Worm (Caenorhabditis elegans) whole organism, young adult: ENCODE results near the gene ebax-1.
"Not testable (repeated sequence)": the region's sequence is repeated elsewhere in the genome, so short reads cannot be mapped to it uniquely, and the experiment has no call there.

Experiments
- B0035.1 ChIP-seq: sonication (generic microtip); optimal IDR thresholded peaks from 2 replicates; lab custom pipeline; 2016; ENCODE audit warnings: missing genetic modification characterization, mild to moderate bottlenecking, missing compliant biosample characterization, missing genotype, missing genetic modification reagents
- B0261.1 ChIP-seq: sonication (generic microtip); optimal IDR thresholded peaks from 2 replicates; lab custom pipeline; 2016; ENCODE audit warnings: mild to moderate bottlenecking, missing genetic modification characterization, moderate library complexity, missing compliant biosample characterization
- D2030.7 ChIP-seq: fragments of 200-800 bp; sonication (Bioruptor generic); IDR thresholded peaks from 2 replicates; pipeline ENCODE4 v1.3.6; 2022; ENCODE audit warnings: missing genetic modification reagents, missing genetic modification characterization, missing compliant biosample characterization
- F22D6.2 ChIP-seq: sonication (generic microtip); optimal IDR thresholded peaks from 2 replicates; lab custom pipeline; 2016; ENCODE audit warnings: mild to moderate bottlenecking, missing genetic modification characterization, missing compliant biosample characterization
- F23B12.7 ChIP-seq: sonication (generic microtip); optimal IDR thresholded peaks from 2 replicates; lab custom pipeline; 2017; ENCODE audit warnings: missing genetic modification characterization, mild to moderate bottlenecking, missing compliant biosample characterization, antibody characterized with exemption, moderate library complexity; ENCODE audit not compliant: insufficient read depth
- F33H1.4 ChIP-seq: fragments of 200-800 bp; sonication (Bioruptor generic); IDR thresholded peaks from 2 replicates; pipeline ENCODE4 v1.3.6; 2022; ENCODE audit warnings: missing genetic modification reagents, missing genetic modification characterization, missing compliant biosample characterization
- F37B4.10 ChIP-seq: fragments of 200-800 bp; sonication (Bioruptor generic); IDR thresholded peaks from 2 replicates; pipeline ENCODE4 v1.3.6; 2022; ENCODE audit warnings: missing genetic modification characterization, missing compliant biosample characterization
- T07F8.4 ChIP-seq: sonication (generic microtip); optimal IDR thresholded peaks from 2 replicates; lab custom pipeline; 2016; ENCODE audit warnings: mild to moderate bottlenecking, missing genetic modification characterization, moderate library complexity, missing compliant biosample characterization
- Y56A3A.18 ChIP-seq: fragments of 200-800 bp; sonication (Bioruptor generic); IDR thresholded peaks from 2 replicates; pipeline ENCODE4 v1.3.6; 2022; ENCODE audit warnings: missing genetic modification reagents, missing genetic modification characterization, missing compliant biosample characterization
- Y95B8A.8 ChIP-seq: fragments of 200-800 bp; sonication (Bioruptor generic); IDR thresholded peaks from 2 replicates; pipeline ENCODE4 v1.3.6; 2022; ENCODE audit warnings: missing genetic modification reagents, missing genetic modification characterization, missing compliant biosample characterization
- ZK185.1 ChIP-seq: sonication (generic microtip); optimal IDR thresholded peaks from 2 replicates; lab custom pipeline; 2016; ENCODE audit warnings: mild to moderate bottlenecking, missing genetic modification characterization, missing compliant biosample characterization; ENCODE audit not compliant: poor library complexity, severe bottlenecking
- akir-1 ChIP-seq: fragments of 200-800 bp; sonication (Bioruptor generic); optimal IDR thresholded peaks from 2 replicates; lab custom pipeline; 2018; ENCODE audit warnings: mild to moderate bottlenecking, missing genetic modification characterization, moderate library complexity, missing compliant biosample characterization
- aptf-3 ChIP-seq: fragments of 200-800 bp; sonication (Bioruptor generic); IDR thresholded peaks from 2 replicates; pipeline ENCODE4 v1.3.6; 2022; ENCODE audit warnings: missing genetic modification characterization, missing compliant biosample characterization
- attf-3 ChIP-seq: fragments of 200-800 bp; sonication (Bioruptor generic); conservative IDR thresholded peaks from 2 replicates; pipeline ENCODE4 v1.3.6; 2022; ENCODE audit warnings: missing genetic modification reagents, missing genetic modification characterization, missing compliant biosample characterization
- attf-6 ChIP-seq: fragments of 200-800 bp; sonication (Bioruptor generic); IDR thresholded peaks from 2 replicates; pipeline ENCODE4 v1.3.6; 2022; ENCODE audit warnings: missing genetic modification reagents, missing genetic modification characterization, missing compliant biosample characterization
- bed-1 ChIP-seq: fragments of 200-800 bp; sonication (Bioruptor generic); IDR thresholded peaks from 2 replicates; pipeline ENCODE4 v1.3.6; 2022; ENCODE audit warnings: missing genetic modification reagents, missing genetic modification characterization, missing compliant biosample characterization
- cebp-1 ChIP-seq, 2 experiments: fragments of 200-800 bp in 1 of 2; sonication (Bioruptor generic) in 1 of 2; sonication (generic microtip) in 1 of 2; IDR thresholded peaks in 1 of 2; optimal IDR thresholded peaks in 1 of 2; 2 replicates each; pipeline versions ENCODE4 v1.3.6 to Lab custom; 2017 to 2022; ENCODE audit warnings: missing compliant biosample characterization in 2 of 2, missing genetic modification characterization in 2 of 2, mild to moderate bottlenecking in 1 of 2, missing genetic modification reagents in 1 of 2, moderate library complexity in 1 of 2
- cebp-2 ChIP-seq: fragments of 200-800 bp; sonication (Bioruptor generic); IDR thresholded peaks from 2 replicates; pipeline ENCODE4 v1.3.6; 2022; ENCODE audit warnings: missing genetic modification characterization, missing compliant biosample characterization
- ceh-27 ChIP-seq: fragments of 200-800 bp; sonication (Bioruptor generic); optimal IDR thresholded peaks from 2 replicates; lab custom pipeline; 2018; ENCODE audit warnings: mild to moderate bottlenecking, missing genetic modification characterization, moderate library complexity, missing compliant biosample characterization
- die-1 ChIP-seq: sonication (generic microtip); optimal IDR thresholded peaks from 2 replicates; lab custom pipeline; 2016; ENCODE audit warnings: missing genotype, mild to moderate bottlenecking, missing genetic modification characterization, missing compliant biosample characterization
- dox-1 ChIP-seq: fragments of 200-800 bp; sonication (Bioruptor generic); IDR thresholded peaks from 2 replicates; pipeline ENCODE4 v1.3.6; 2022; ENCODE audit warnings: missing genetic modification reagents, missing genetic modification characterization, missing compliant biosample characterization
- egl-44 ChIP-seq: fragments of 200-800 bp; sonication (Bioruptor generic); IDR thresholded peaks from 2 replicates; pipeline ENCODE4 v1.3.6; 2022; ENCODE audit warnings: missing genetic modification reagents, missing genetic modification characterization, missing compliant biosample characterization
- egrh-3 ChIP-seq: fragments of 200-800 bp; sonication (Bioruptor generic); IDR thresholded peaks from 2 replicates; pipeline ENCODE4 v1.3.6; 2022; ENCODE audit warnings: missing genetic modification reagents, missing genetic modification characterization, missing compliant biosample characterization
- ekl-4 ChIP-seq: fragments of 200-800 bp; sonication (Bioruptor generic); IDR thresholded peaks from 2 replicates; pipeline ENCODE4 v1.3.6; 2022; ENCODE audit warnings: missing genetic modification reagents, missing genetic modification characterization, missing compliant biosample characterization
- gei-17 ChIP-seq: fragments of 200-800 bp; sonication (Bioruptor generic); optimal IDR thresholded peaks from 2 replicates; lab custom pipeline; 2018; ENCODE audit warnings: mild to moderate bottlenecking, missing genetic modification characterization, missing compliant biosample characterization
- hlh-26 ChIP-seq: fragments of 200-800 bp; sonication (Bioruptor generic); conservative IDR thresholded peaks from 2 replicates; pipeline ENCODE4 v1.3.6; 2022; ENCODE audit warnings: missing genetic modification reagents, missing genetic modification characterization, missing compliant biosample characterization
- hmg-1.2 ChIP-seq: fragments of 200-800 bp; sonication (Bioruptor generic); IDR thresholded peaks from 2 replicates; pipeline ENCODE4 v1.3.6; 2022; ENCODE audit warnings: missing genetic modification reagents, missing genetic modification characterization, missing compliant biosample characterization
- hrde-1 ChIP-seq: sonication (generic microtip); optimal IDR thresholded peaks from 2 replicates; lab custom pipeline; 2016; ENCODE audit warnings: missing genetic modification characterization, mild to moderate bottlenecking, missing compliant biosample characterization, moderate library complexity, missing genotype, missing genetic modification reagents, borderline replicate concordance
- let-526 ChIP-seq: fragments of 200-800 bp; sonication (Bioruptor generic); IDR thresholded peaks from 2 replicates; pipeline ENCODE4 v1.3.6; 2022; ENCODE audit warnings: missing genetic modification reagents, missing genetic modification characterization, missing compliant biosample characterization
- lin-26 ChIP-seq: fragments of 200-800 bp; sonication (Bioruptor generic); IDR thresholded peaks from 2 replicates; pipeline ENCODE4 v1.3.6; 2022; ENCODE audit warnings: missing genetic modification reagents, missing genetic modification characterization, missing compliant biosample characterization
- lin-54 ChIP-seq: fragments of 200-800 bp; sonication (Bioruptor generic); optimal IDR thresholded peaks from 2 replicates; lab custom pipeline; 2018; ENCODE audit warnings: mild to moderate bottlenecking, missing genetic modification characterization, missing compliant biosample characterization
- lsl-1 ChIP-seq: fragments of 200-800 bp; sonication (Bioruptor generic); optimal IDR thresholded peaks from 2 replicates; lab custom pipeline; 2018; ENCODE audit warnings: mild to moderate bottlenecking, missing genetic modification characterization, moderate library complexity, missing compliant biosample characterization
- mcd-1 ChIP-seq: fragments of 200-800 bp; sonication (Bioruptor generic); IDR thresholded peaks from 2 replicates; pipeline ENCODE4 v1.3.6; 2022; ENCODE audit warnings: missing genetic modification reagents, missing genetic modification characterization, missing compliant biosample characterization
- mes-4 ChIP-seq: sonication (generic microtip); optimal IDR thresholded peaks from 2 replicates; lab custom pipeline; 2016; ENCODE audit warnings: missing genotype, missing genetic modification characterization, missing compliant biosample characterization
- nfya-2 ChIP-seq: fragments of 200-800 bp; sonication (Bioruptor generic); IDR thresholded peaks from 2 replicates; pipeline ENCODE4 v1.3.6; 2022; ENCODE audit warnings: missing genetic modification reagents, missing genetic modification characterization, missing compliant biosample characterization
- nfyb-1 ChIP-seq: fragments of 200-800 bp; sonication (Bioruptor generic); IDR thresholded peaks from 2 replicates; pipeline ENCODE4 v1.3.6; 2022; ENCODE audit warnings: missing genetic modification reagents, missing genetic modification characterization, missing compliant biosample characterization
- nhr-27 ChIP-seq: fragments of 200-800 bp; sonication (Bioruptor generic); optimal IDR thresholded peaks from 2 replicates; lab custom pipeline; 2018; ENCODE audit warnings: mild to moderate bottlenecking, missing genetic modification characterization, moderate library complexity, missing compliant biosample characterization
- nhr-80 ChIP-seq: sonication (generic microtip); optimal IDR thresholded peaks from 2 replicates; lab custom pipeline; 2016; ENCODE audit warnings: missing genetic modification characterization, missing compliant biosample characterization
- rcor-1 ChIP-seq: fragments of 200-800 bp; sonication (Bioruptor generic); IDR thresholded peaks from 2 replicates; pipeline ENCODE4 v1.3.6; 2022; ENCODE audit warnings: missing genetic modification reagents, missing genetic modification characterization, missing compliant biosample characterization
- rpc-1 ChIP-seq, 2 experiments: fragments of 150-350 bp in 1 of 2; sonication (generic microtip) in 1 of 2; optimal IDR thresholded peaks; 2 replicates each; lab custom pipeline; 2014 to 2018; ENCODE audit warnings: missing biosample characterization in 1 of 2, missing genetic modification characterization in 1 of 2, missing genetic modification reagents in 1 of 2, missing genotype in 1 of 2
- sea-2 ChIP-seq: fragments of 200-800 bp; sonication (Bioruptor generic); IDR thresholded peaks from 2 replicates; pipeline ENCODE4 v1.3.6; 2022; ENCODE audit warnings: missing genetic modification characterization, missing compliant biosample characterization
- tbx-9 ChIP-seq: sonication (generic microtip); optimal IDR thresholded peaks from 2 replicates; lab custom pipeline; 2016; ENCODE audit warnings: borderline replicate concordance, missing genetic modification characterization, inconsistent platforms, missing compliant biosample characterization
- ztf-28 ChIP-seq: fragments of 200-800 bp; sonication (Bioruptor generic); IDR thresholded peaks from 2 replicates; pipeline ENCODE4 v1.3.6; 2022; ENCODE audit warnings: missing genetic modification reagents, missing genetic modification characterization, missing compliant biosample characterization

ebax-1 gene

DNA sequence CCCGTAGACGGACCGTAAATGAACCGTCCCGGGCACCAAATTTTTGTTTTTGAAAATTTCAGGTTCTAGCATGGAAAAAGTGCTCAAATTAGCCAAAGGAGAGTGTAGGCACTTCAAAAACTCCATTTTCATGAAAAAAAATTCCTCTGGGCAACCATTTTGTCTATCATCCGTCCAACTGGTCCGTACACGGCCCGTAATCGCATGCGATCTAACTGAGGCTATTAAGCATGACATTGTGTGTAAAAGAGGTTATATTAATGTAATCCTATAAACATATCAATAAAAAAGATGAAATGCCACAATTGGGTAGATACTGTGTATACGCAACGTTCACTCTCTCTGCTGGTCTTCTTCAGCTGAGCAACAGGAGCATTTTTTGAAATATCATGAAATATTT is 35.9 kb downstream of the ebax-1 start, which contains the start of gene R09E10.1:
Gene R09E10.1, minus strand, starts transcription at position 101 of the 400 bp plus-strand sequence.
- TF ChIP-seq tbx-9 (tag; lab: Kevin White, UChicago); egl-44 (GFP tag; lab: Robert Waterston, UW); nhr-27 (tag; lab: Kevin White, UChicago): not testable (repeated sequence)

DNA sequence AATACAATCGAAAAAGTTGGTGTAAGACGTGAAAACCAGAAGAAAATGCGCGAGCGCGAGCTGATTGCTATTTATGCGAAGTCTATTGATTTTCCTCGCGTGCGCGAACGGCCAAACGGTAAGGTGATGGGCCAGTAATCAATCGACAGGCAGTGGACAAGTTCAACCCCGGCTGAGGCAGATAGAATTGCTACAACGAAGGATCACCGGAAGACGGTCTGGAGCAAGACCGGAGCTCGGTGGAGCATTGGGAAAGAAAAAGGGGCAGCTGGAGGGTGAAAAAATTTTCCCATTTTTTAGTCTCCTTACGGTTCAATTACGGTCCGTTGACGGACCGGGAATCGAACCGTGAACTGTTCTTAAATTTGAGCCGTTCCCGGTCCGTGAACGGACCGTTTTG is 36.6 kb downstream of the ebax-1 start:
- 0 out of 2 replicates have a peak, but pooled peaks have one; percentile 66 for TF ChIP-seq cebp-2
- TF ChIP-seq lin-26 (GFP tag; lab: Robert Waterston, UW), result peak; percentile 91
- TF ChIP-seq F37B4.10 (GFP tag; lab: Robert Waterston, UW), result 0 out of 2 replicates have a peak, but pooled peaks have one; percentile 21
- peak; percentile 45 for TF ChIP-seq rcor-1
- TF ChIP-seq bed-1 (GFP tag; lab: Robert Waterston, UW), result 0 out of 2 replicates have a peak, but pooled peaks have one; percentile 28
- peak; percentile 77; the same call in 1 of the 2 replicates for TF ChIP-seq aptf-3 (GFP tag; lab: Robert Waterston, UW)
- TF ChIP-seq mcd-1 (GFP tag; lab: Robert Waterston, UW), result peak; percentile 58
- TF ChIP-seq rpc-1 (optimal IDR thresholded peaks at IDR 0.05; lab: Kevin White, UChicago); cebp-1 (tag; optimal IDR thresholded peaks at IDR 0.05; lab: Kevin White, UChicago): not testable (repeated sequence)
- peak; percentile 49 for TF ChIP-seq rpc-1 (tag; optimal IDR thresholded peaks at IDR 0.05; lab: Kevin White, UChicago)
- TF ChIP-seq ztf-28, result 0 out of 2 replicates have a peak, but pooled peaks have one; percentile 67
- TF ChIP-seq sea-2, result peak; percentile 76; the same call in 1 of the 2 replicates
- TF ChIP-seq ekl-4, result peak; percentile 42
- TF ChIP-seq dox-1 (GFP tag; lab: Robert Waterston, UW), result peak; percentile 65
- TF ChIP-seq cebp-1 (GFP tag; IDR thresholded peaks at IDR 0.05; lab: Robert Waterston, UW), result 0 out of 2 replicates have a peak, but pooled peaks have one; percentile 19
- TF ChIP-seq D2030.7 (GFP tag; lab: Robert Waterston, UW), result peak; percentile 61
- peak; percentile 46 for TF ChIP-seq hmg-1.2 (GFP tag; lab: Robert Waterston, UW)
- TF ChIP-seq attf-6 (GFP tag; lab: Robert Waterston, UW), result 0 out of 2 replicates have a peak, but pooled peaks have one; percentile 27
- TF ChIP-seq B0261.1 (tag; lab: Kevin White, UChicago), result peak; percentile 9
- 0 out of 2 replicates have a peak, but pooled peaks have one; percentile 14 for TF ChIP-seq Y95B8A.8
- peak; percentile 35; the same call in 1 of the 2 replicates for TF ChIP-seq egrh-3 (GFP tag; lab: Robert Waterston, UW)
- peak; percentile 73; the same call in 1 of the 2 replicates for TF ChIP-seq nfyb-1 (GFP tag; lab: Robert Waterston, UW)
- peak; percentile 64; the same call in 1 of the 2 replicates for TF ChIP-seq egl-44 (GFP tag; lab: Robert Waterston, UW)
- TF ChIP-seq F33H1.4 (GFP tag; lab: Robert Waterston, UW), result 0 out of 2 replicates have a peak, but pooled peaks have one; percentile 19

DNA sequence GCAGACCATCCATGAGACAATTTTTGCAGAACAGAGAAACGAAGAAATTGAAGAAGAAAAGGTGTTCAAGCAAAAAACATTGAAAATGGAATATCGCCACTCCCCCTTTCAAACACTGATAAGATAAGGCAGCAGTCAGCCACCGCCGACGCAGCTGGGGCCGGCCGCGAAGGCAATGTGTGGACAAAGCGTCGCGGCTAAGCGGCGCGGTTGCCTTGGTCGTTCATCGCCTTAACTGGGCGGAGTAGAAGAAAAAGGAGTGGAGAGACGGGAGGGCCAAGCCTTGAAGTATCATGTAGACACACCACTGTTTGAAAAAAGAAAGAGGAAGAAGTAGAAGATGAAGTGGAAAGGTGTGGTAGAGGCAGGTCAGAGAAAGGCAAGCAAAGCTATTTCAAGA is 44.2 kb downstream of the ebax-1 start:
- TF ChIP-seq dox-1 (GFP tag; lab: Robert Waterston, UW), result peak; percentile 53; the same call in 1 of the 2 replicates
- TF ChIP-seq gei-17 (GFP tag; lab: Kevin White, UChicago), result no peak
- TF ChIP-seq aptf-3 (GFP tag; lab: Robert Waterston, UW), result no peak
- no peak for TF ChIP-seq F23B12.7 (tag; lab: Kevin White, UChicago)
- TF ChIP-seq lin-54 (GFP tag; lab: Kevin White, UChicago), result peak; percentile 12
- no peak for TF ChIP-seq die-1 (tag; lab: Kevin White, UChicago)
- no peak for TF ChIP-seq F22D6.2 (tag; lab: Kevin White, UChicago)
- no peak for TF ChIP-seq Y56A3A.18 (GFP tag; lab: Robert Waterston, UW)
- no peak for TF ChIP-seq B0035.1 (tag; lab: Kevin White, UChicago)
- TF ChIP-seq nfya-2 (GFP tag; lab: Robert Waterston, UW), result no peak
- no peak for TF ChIP-seq attf-3 (GFP tag; lab: Robert Waterston, UW)
- TF ChIP-seq hrde-1 (tag; lab: Kevin White, UChicago), result no peak
- no peak for TF ChIP-seq T07F8.4
- TF ChIP-seq nhr-80 (tag; lab: Kevin White, UChicago), result peak; percentile 75
- no peak for TF ChIP-seq hlh-26 (GFP tag; lab: Robert Waterston, UW)
- TF ChIP-seq ceh-27 (GFP tag; lab: Kevin White, UChicago), result peak; percentile 36
- TF ChIP-seq let-526, result 0 out of 2 replicates have a peak, but pooled peaks have one; percentile 31
- TF ChIP-seq ZK185.1 (tag; lab: Kevin White, UChicago), result no peak
- TF ChIP-seq mes-4 (tag; lab: Kevin White, UChicago), result no peak
- no peak for TF ChIP-seq lsl-1 (GFP tag; lab: Kevin White, UChicago)
- TF ChIP-seq akir-1 (GFP tag; lab: Kevin White, UChicago), result no peak
